Worm (Caenorhabditis elegans) whole organism, L3 larva: ENCODE measurements around the gene lurp-2.
A peak's percentile ranks its signal among the peaks of the same experiment; 100 is the strongest.

Experiments used
- R02D3.7 ChIP-seq: fragments of 150-350 bp; optimal IDR thresholded peaks from 2 replicates; lab custom pipeline; 2014; ENCODE audit warnings: missing biosample characterization, missing genetic modification characterization
- ZK546.5 ChIP-seq: sonication (generic microtip); optimal IDR thresholded peaks from 2 replicates; lab custom pipeline; 2017; ENCODE audit warnings: missing biosample characterization, missing genetic modification characterization
- aly-2 ChIP-seq: fragments of 150-350 bp; optimal IDR thresholded peaks from 2 replicates; lab custom pipeline; 2014; ENCODE audit warnings: missing biosample characterization, missing genetic modification characterization
- ama-1 ChIP-seq: fragments of 150-350 bp; optimal IDR thresholded peaks from 2 replicates; lab custom pipeline; 2018
- ceh-16 ChIP-seq: sonication (generic microtip); optimal IDR thresholded peaks from 2 replicates; lab custom pipeline; 2017; ENCODE audit warnings: missing biosample characterization, missing genetic modification characterization
- ceh-28 ChIP-seq: fragments of 150-350 bp; optimal IDR thresholded peaks from 2 replicates; lab custom pipeline; 2014; ENCODE audit warnings: missing biosample characterization, missing genetic modification reagents, missing genetic modification characterization
- ceh-82 ChIP-seq: fragments of 150-350 bp; optimal IDR thresholded peaks from 2 replicates; lab custom pipeline; 2014; ENCODE audit warnings: missing biosample characterization, missing genetic modification characterization
- daf-12 ChIP-seq: fragments of 150-350 bp; optimal IDR thresholded peaks from 2 replicates; lab custom pipeline; 2014; ENCODE audit warnings: missing biosample characterization, missing genetic modification reagents, missing genetic modification characterization
- egl-27 ChIP-seq: sonication (generic microtip); optimal IDR thresholded peaks from 4 replicates; lab custom pipeline; 2017; ENCODE audit warnings: missing biosample characterization, missing genetic modification reagents, missing genetic modification characterization
- egl-5 ChIP-seq: fragments of 150-350 bp; optimal IDR thresholded peaks from 2 replicates; lab custom pipeline; 2017; ENCODE audit warnings: missing biosample characterization, missing genetic modification reagents, missing genetic modification characterization, inconsistent platforms
- elt-1 ChIP-seq: fragments of 150-350 bp; optimal IDR thresholded peaks from 2 replicates; lab custom pipeline; 2014; ENCODE audit warnings: missing biosample characterization, missing genetic modification characterization
- elt-2 ChIP-seq: sonication (generic microtip); optimal IDR thresholded peaks from 2 replicates; lab custom pipeline; 2016; ENCODE audit warnings: missing genetic modification reagents, mild to moderate bottlenecking, missing genetic modification characterization, missing compliant biosample characterization
- elt-3 ChIP-seq, 3 experiments: fragments of 150-350 bp in 1 of 3; sonication (generic microtip) in 2 of 3; optimal IDR thresholded peaks; 2 replicates in 2 of 3; 4 replicates in 1 of 3; lab custom pipeline; 2014 to 2017; ENCODE audit warnings: missing biosample characterization in 3 of 3, missing genetic modification characterization in 3 of 3
- eor-1 ChIP-seq, 2 experiments: fragments of 150-350 bp; optimal IDR thresholded peaks; 2 replicates each; lab custom pipeline; 2014 to 2018; ENCODE audit warnings: missing biosample characterization in 2 of 2, missing genetic modification characterization in 2 of 2
- fkh-10 ChIP-seq: sonication (generic microtip); optimal IDR thresholded peaks from 2 replicates; lab custom pipeline; 2017; ENCODE audit warnings: missing biosample characterization, missing genetic modification reagents, missing genetic modification characterization
- fos-1 ChIP-seq: fragments of 150-350 bp; optimal IDR thresholded peaks from 2 replicates; lab custom pipeline; 2014; ENCODE audit warnings: missing biosample characterization, missing genetic modification characterization
- hmg-11 ChIP-seq: sonication (generic microtip); optimal IDR thresholded peaks from 2 replicates; lab custom pipeline; 2016; ENCODE audit warnings: missing genetic modification characterization, missing compliant biosample characterization
- jun-1 ChIP-seq: fragments of 150-350 bp; optimal IDR thresholded peaks from 2 replicates; lab custom pipeline; 2014; ENCODE audit warnings: missing biosample characterization, missing genetic modification reagents, missing genetic modification characterization
- lin-15B ChIP-seq: fragments of 150-350 bp; optimal IDR thresholded peaks from 2 replicates; lab custom pipeline; 2014; ENCODE audit warnings: missing biosample characterization, missing genetic modification characterization
- mdl-1 ChIP-seq: fragments of 150-350 bp; optimal IDR thresholded peaks from 2 replicates; lab custom pipeline; 2014; ENCODE audit warnings: missing biosample characterization, missing genetic modification characterization
- mml-1 ChIP-seq: fragments of 150-350 bp; sonication (generic microtip); optimal IDR thresholded peaks from 3 replicates; lab custom pipeline; 2014; ENCODE audit warnings: missing biosample characterization, missing genetic modification characterization
- nhr-11 ChIP-seq: fragments of 150-350 bp; optimal IDR thresholded peaks from 2 replicates; lab custom pipeline; 2014; ENCODE audit warnings: missing biosample characterization, missing genetic modification characterization
- nhr-12 ChIP-seq: fragments of 150-350 bp; optimal IDR thresholded peaks from 2 replicates; lab custom pipeline; 2014; ENCODE audit warnings: missing biosample characterization, missing genetic modification characterization
- nhr-23 ChIP-seq: fragments of 150-350 bp; optimal IDR thresholded peaks from 2 replicates; lab custom pipeline; 2014; ENCODE audit warnings: missing biosample characterization, missing genetic modification reagents, missing genetic modification characterization
- nhr-237 ChIP-seq: fragments of 150-350 bp; optimal IDR thresholded peaks from 2 replicates; lab custom pipeline; 2014; ENCODE audit warnings: missing biosample characterization, missing genetic modification characterization
- nhr-25 ChIP-seq: sonication (generic microtip); optimal IDR thresholded peaks from 2 replicates; lab custom pipeline; 2017; ENCODE audit warnings: missing biosample characterization, missing genetic modification characterization
- nhr-43 ChIP-seq: sonication (generic microtip); optimal IDR thresholded peaks from 2 replicates; lab custom pipeline; 2016; ENCODE audit warnings: mild to moderate bottlenecking, missing genetic modification characterization, missing compliant biosample characterization; ENCODE audit not compliant: poor library complexity, severe bottlenecking
- nhr-67 ChIP-seq: fragments of 150-350 bp; optimal IDR thresholded peaks from 2 replicates; lab custom pipeline; 2014; ENCODE audit warnings: missing biosample characterization, missing genetic modification characterization
- nhr-76 ChIP-seq: fragments of 150-350 bp; sonication (generic microtip); optimal IDR thresholded peaks from 5 replicates; lab custom pipeline; 2014; ENCODE audit warnings: missing biosample characterization, missing genetic modification characterization
- nhr-77 ChIP-seq: fragments of 150-350 bp; optimal IDR thresholded peaks from 2 replicates; lab custom pipeline; 2014; ENCODE audit warnings: missing biosample characterization, missing genetic modification characterization
- pha-4 ChIP-seq: fragments of 150-350 bp; optimal IDR thresholded peaks from 2 replicates; lab custom pipeline; 2014; ENCODE audit warnings: missing biosample characterization, missing genetic modification reagents, missing genetic modification characterization
- pqm-1 ChIP-seq: fragments of 150-350 bp; optimal IDR thresholded peaks from 2 replicates; lab custom pipeline; 2017; ENCODE audit warnings: missing biosample characterization, missing genetic modification characterization, inconsistent platforms
- skn-1 ChIP-seq: fragments of 150-350 bp; optimal IDR thresholded peaks from 2 replicates; lab custom pipeline; 2014; ENCODE audit warnings: missing biosample characterization, missing genetic modification characterization
- tbx-2 ChIP-seq: sonication (generic microtip); optimal IDR thresholded peaks from 2 replicates; lab custom pipeline; 2016; ENCODE audit warnings: mild to moderate bottlenecking, missing genetic modification characterization, missing compliant biosample characterization
- unc-39 ChIP-seq: sonication (generic microtip); optimal IDR thresholded peaks from 4 replicates; lab custom pipeline; 2017; ENCODE audit warnings: missing biosample characterization, missing genetic modification characterization
- zag-1 ChIP-seq: fragments of 150-350 bp; optimal IDR thresholded peaks from 2 replicates; lab custom pipeline; 2014; ENCODE audit warnings: missing biosample characterization, missing genetic modification characterization
- ztf-11 ChIP-seq: fragments of 150-350 bp; optimal IDR thresholded peaks from 2 replicates; lab custom pipeline; 2014; ENCODE audit warnings: missing biosample characterization, missing genetic modification characterization
- ztf-4 ChIP-seq: fragments of 150-350 bp; optimal IDR thresholded peaks from 2 replicates; lab custom pipeline; 2014; ENCODE audit warnings: missing biosample characterization, missing genetic modification characterization

The lurp-2 gene

DNA sequence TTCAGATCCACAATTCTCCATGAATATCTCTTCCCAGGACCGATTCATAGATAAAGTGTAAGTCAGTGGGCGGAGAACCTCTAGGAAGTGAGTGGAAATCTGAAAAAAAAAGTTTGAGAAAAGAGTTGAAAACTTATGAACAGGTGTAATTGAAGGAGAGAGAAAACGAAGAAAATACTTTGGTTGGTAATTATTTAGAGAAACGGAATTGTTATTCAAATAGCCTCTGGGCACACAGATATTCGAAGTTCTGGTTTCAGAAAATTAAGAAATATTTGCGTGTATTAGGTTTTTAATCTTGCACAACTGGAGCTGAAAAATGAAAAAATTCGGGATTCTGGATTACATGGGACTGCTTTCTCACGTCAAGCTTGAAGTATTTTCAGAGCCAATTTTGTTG is 26.3 kb downstream of the lurp-2 start, which contains the start of gene T10G3.2:
Gene T10G3.2 (minus strand): TSS at position 101 of the 400 bp plus-strand sequence.
- no peak for TF ChIP-seq ceh-28 (tag; lab: Kevin White, UChicago)
- TF ChIP-seq ztf-11 (tag; lab: Kevin White, UChicago), result no peak
- TF ChIP-seq ama-1 (lab: Kevin White, UChicago), result no peak

DNA sequence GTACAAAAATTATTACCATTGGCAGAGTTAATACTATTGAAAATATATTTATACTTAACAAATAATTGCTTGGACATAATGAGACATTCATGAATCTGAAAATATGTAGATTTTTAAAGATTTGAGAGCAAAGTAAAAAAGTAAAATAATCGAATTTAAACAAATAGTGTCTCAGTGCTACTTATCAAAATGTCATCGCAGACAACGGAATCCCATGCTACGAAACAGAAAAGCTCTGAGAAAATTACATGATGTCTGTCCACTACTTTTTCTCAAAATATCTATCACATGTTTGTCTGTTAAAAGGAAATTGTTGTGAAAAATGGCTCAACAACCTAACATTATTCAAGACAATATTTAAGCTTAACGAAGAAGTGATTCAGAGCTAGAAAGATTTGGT is 30.9 kb downstream of the lurp-2 start, which contains the start of gene T10G3.4:
Gene T10G3.4 (minus strand): TSS at position 101 of the 400 bp plus-strand sequence.
- no peak for TF ChIP-seq ceh-82 (tag; lab: Kevin White, UChicago)
- no peak for TF ChIP-seq elt-3 (tag; optimal IDR thresholded peaks at IDR 0.05; lab: Kevin White, UChicago)
- no peak for TF ChIP-seq elt-2 (tag; lab: Kevin White, UChicago)
- no peak for TF ChIP-seq eor-1 (tag; optimal IDR thresholded peaks at IDR 0.05; lab: Kevin White, UChicago)
- TF ChIP-seq daf-12, result no peak
- no peak for TF ChIP-seq jun-1
- no peak for TF ChIP-seq pha-4 (tag; lab: Kevin White, UChicago)
- TF ChIP-seq nhr-67 (tag; lab: Kevin White, UChicago), result no peak
- no peak for TF ChIP-seq ztf-11 (tag; lab: Kevin White, UChicago)
- TF ChIP-seq nhr-237, result no peak
- TF ChIP-seq egl-5 (tag; lab: Kevin White, UChicago), result no peak
- no peak for TF ChIP-seq egl-27 (tag; lab: Kevin White, UChicago)
- no peak for TF ChIP-seq tbx-2 (tag; lab: Kevin White, UChicago)
- TF ChIP-seq skn-1 (tag; lab: Kevin White, UChicago), result no peak
- TF ChIP-seq pqm-1 (tag; lab: Kevin White, UChicago), result no peak
- TF ChIP-seq ZK546.5 (tag; lab: Kevin White, UChicago), result no peak
- no peak for TF ChIP-seq aly-2 (tag; lab: Kevin White, UChicago)
- no peak for TF ChIP-seq lin-15B
- no peak for TF ChIP-seq elt-1 (tag; lab: Kevin White, UChicago)
- TF ChIP-seq mml-1 (tag; lab: Kevin White, UChicago), result no peak

DNA sequence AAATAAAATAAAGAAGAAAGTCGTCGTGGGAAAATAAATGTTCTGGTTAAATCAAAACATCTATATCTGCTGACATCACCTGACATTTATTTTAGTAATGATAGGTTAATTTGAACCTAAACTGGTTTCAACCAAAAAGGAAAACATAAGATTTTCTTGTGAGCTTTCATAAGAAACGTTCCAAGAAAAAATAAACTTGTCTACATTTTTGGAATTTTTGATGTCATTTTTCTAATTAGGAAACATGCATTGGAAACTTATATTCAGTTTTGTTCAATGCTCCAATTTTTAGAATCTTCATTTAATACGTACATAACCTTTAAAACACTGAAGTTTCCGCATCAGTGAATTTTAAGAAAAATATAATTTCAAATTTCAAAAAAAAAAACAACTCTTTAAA is 32.3 kb downstream of the lurp-2 start:
- TF ChIP-seq zag-1 (no peak), ceh-82 (tag; lab: Kevin White, UChicago) (no peak), pqm-1 (tag; lab: Kevin White, UChicago) (no peak), nhr-76 (tag; lab: Kevin White, UChicago) (no peak), egl-27 (tag; lab: Kevin White, UChicago) (no peak), unc-39 (tag; lab: Kevin White, UChicago) (no peak), R02D3.7 (no peak), nhr-77 (tag; lab: Kevin White, UChicago) (no peak), mml-1 (tag; lab: Kevin White, UChicago) (no peak), mdl-1 (tag; lab: Kevin White, UChicago) (no peak), eor-1 (tag; optimal IDR thresholded peaks at IDR 0.05; lab: Kevin White, UChicago) (no peak), tbx-2 (tag; lab: Kevin White, UChicago) (no peak), jun-1 (no peak), nhr-11 (tag; lab: Kevin White, UChicago) (no peak), ceh-16 (no peak), hmg-11 (tag; lab: Kevin White, UChicago) (no peak), ztf-11 (tag; lab: Kevin White, UChicago) (no peak), ztf-4 (no peak), ZK546.5 (tag; lab: Kevin White, UChicago) (no peak)

DNA sequence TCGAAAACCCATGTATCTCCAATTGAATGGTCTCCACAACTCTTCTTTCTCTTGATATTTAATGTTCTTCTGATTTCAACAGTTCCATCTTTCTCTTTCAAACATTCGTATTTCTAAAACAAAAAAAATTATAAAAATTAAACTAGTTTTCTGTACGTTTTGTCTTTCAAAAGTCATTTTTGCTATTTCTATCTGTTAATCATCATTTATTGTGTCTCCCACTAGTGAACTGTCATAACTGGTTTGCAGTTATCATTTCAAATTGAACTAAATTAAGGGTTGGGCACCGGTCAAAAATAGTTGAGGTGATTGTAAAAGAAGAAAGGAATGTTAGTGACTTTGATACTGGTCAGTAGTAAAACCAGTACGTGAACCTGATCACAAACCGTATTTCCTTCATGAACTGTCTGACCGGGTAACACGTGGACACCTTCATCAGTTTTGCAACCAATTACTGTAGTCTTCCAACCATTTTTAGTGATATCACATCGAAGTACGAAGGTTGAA is 34.9 kb downstream of the lurp-2 start:
- TF ChIP-seq elt-3 (tag; optimal IDR thresholded peaks at IDR 0.05; lab: Kevin White, UChicago) (peak in 1 of 3 experiments; percentile 30), aly-2 (tag; lab: Kevin White, UChicago) (no peak)

DNA sequence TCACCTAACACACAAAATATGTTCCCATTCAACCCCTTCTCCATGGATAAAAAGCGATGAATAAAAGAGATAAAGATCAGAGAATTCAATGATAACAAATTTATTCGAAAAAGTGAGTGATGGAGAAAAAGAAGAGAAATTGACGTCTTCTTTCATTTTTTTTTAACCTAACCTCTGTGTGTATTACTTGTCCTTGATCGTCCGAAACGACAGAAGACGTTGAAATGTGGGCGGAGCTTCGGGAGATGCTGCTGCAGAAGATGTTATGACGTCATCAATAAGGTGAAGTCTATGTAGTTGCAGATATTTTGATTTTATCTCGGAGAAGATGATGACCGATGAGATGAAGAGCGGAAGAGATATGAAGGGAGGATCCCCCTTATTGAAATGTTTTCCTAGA is 36.4 kb downstream of the lurp-2 start, which contains the start of gene T10G3.3:
Gene T10G3.3 (minus strand): TSS at position 370 of the 400 bp plus-strand sequence.
- TF ChIP-seq nhr-25 (tag; lab: Kevin White, UChicago) (peak; percentile 69), fos-1 (tag; lab: Kevin White, UChicago) (no peak), nhr-11 (tag; lab: Kevin White, UChicago) (no peak), eor-1 (tag; optimal IDR thresholded peaks at IDR 0.05; lab: Kevin White, UChicago) (no peak), nhr-67 (tag; lab: Kevin White, UChicago) (no peak), pha-4 (tag; lab: Kevin White, UChicago) (no peak), ceh-28 (tag; lab: Kevin White, UChicago) (no peak), nhr-12 (tag; lab: Kevin White, UChicago) (no peak), nhr-23 (peak; percentile 39), mdl-1 (tag; lab: Kevin White, UChicago) (no peak), nhr-43 (tag; lab: Kevin White, UChicago) (peak; percentile 2), aly-2 (tag; lab: Kevin White, UChicago) (no peak), nhr-77 (tag; lab: Kevin White, UChicago) (no peak), ama-1 (lab: Kevin White, UChicago) (no peak), daf-12 (no peak), skn-1 (tag; lab: Kevin White, UChicago) (no peak), ZK546.5 (tag; lab: Kevin White, UChicago) (no peak), fkh-10 (GFP tag; lab: Kevin White, UChicago) (no peak), elt-1 (tag; lab: Kevin White, UChicago) (peak; percentile 90)
